Worm (Caenorhabditis elegans) whole organism, L1 larva: ENCODE results near the gene Y82E9BL.12.

Experiments
- aly-2 ChIP-seq: fragments of 150-350 bp; optimal IDR thresholded peaks from 2 replicates; lab custom pipeline; 2014; ENCODE audit warnings: missing biosample characterization, missing genetic modification characterization
- ceh-63 ChIP-seq: fragments of 200-800 bp; sonication (Bioruptor generic); optimal IDR thresholded peaks from 2 replicates; lab custom pipeline; 2018; ENCODE audit warnings: mild to moderate bottlenecking, missing genetic modification characterization, missing compliant biosample characterization
- ceh-88 ChIP-seq: fragments of 200-800 bp; sonication (Bioruptor generic); IDR thresholded peaks from 2 replicates; pipeline ENCODE4 v1.3.6; 2022; ENCODE audit warnings: missing genetic modification characterization, missing compliant biosample characterization
- efl-1 ChIP-seq, 4 experiments: fragments of 150-350 bp; optimal IDR thresholded peaks in 3 of 4; peaks in 1 of 4; 1 replicate in 1 of 4; 2 replicates in 3 of 4; lab custom pipeline; 2014; ENCODE audit warnings: missing biosample characterization in 2 of 4, missing genetic modification characterization in 2 of 4, missing genetic modification reagents in 2 of 4
- efl-3 ChIP-seq: fragments of 200-800 bp; sonication (Bioruptor generic); optimal IDR thresholded peaks from 2 replicates; lab custom pipeline; 2018; ENCODE audit warnings: mild to moderate bottlenecking, missing genetic modification characterization, missing compliant biosample characterization
- elt-2 ChIP-seq: sonication (generic microtip); optimal IDR thresholded peaks from 2 replicates; lab custom pipeline; 2016; ENCODE audit warnings: missing genetic modification characterization, mild to moderate bottlenecking, inconsistent platforms, missing compliant biosample characterization, missing genetic modification reagents
- elt-3 ChIP-seq, 6 experiments: fragments of 150-350 bp in 1 of 6; sonication (generic microtip); optimal IDR thresholded peaks; 2 replicates each; lab custom pipeline; 2017 to 2018; ENCODE audit warnings: missing biosample characterization in 6 of 6, missing genetic modification characterization in 6 of 6, inconsistent platforms in 1 of 6
- fkh-10 ChIP-seq: sonication (generic microtip); optimal IDR thresholded peaks from 2 replicates; lab custom pipeline; 2017; ENCODE audit warnings: missing biosample characterization, missing genetic modification reagents, missing genetic modification characterization
- fkh-4 ChIP-seq: sonication (generic microtip); optimal IDR thresholded peaks from 2 replicates; lab custom pipeline; 2016; ENCODE audit warnings: missing compliant biosample characterization, missing genetic modification characterization, borderline replicate concordance
- fkh-8 ChIP-seq: sonication (generic microtip); optimal IDR thresholded peaks from 2 replicates; lab custom pipeline; 2016; ENCODE audit warnings: mild to moderate bottlenecking, missing genetic modification characterization, missing compliant biosample characterization
- jun-1 ChIP-seq: fragments of 150-350 bp; optimal IDR thresholded peaks from 2 replicates; lab custom pipeline; 2014; ENCODE audit warnings: missing biosample characterization, missing genetic modification reagents, missing genetic modification characterization
- lin-39 ChIP-seq: fragments of 150-350 bp; optimal IDR thresholded peaks from 2 replicates; lab custom pipeline; 2014; ENCODE audit warnings: missing biosample characterization, missing genetic modification reagents, missing genetic modification characterization
- lsy-2 ChIP-seq, 2 experiments: fragments of 150-350 bp; optimal IDR thresholded peaks; 2 replicates each; lab custom pipeline; 2014; ENCODE audit warnings: missing biosample characterization in 2 of 2, missing genetic modification characterization in 2 of 2
- mef-2 ChIP-seq: fragments of 150-350 bp; optimal IDR thresholded peaks from 2 replicates; lab custom pipeline; 2014; ENCODE audit warnings: missing biosample characterization, missing genetic modification characterization
- nhr-19 ChIP-seq: fragments of 200-800 bp; sonication (Bioruptor generic); conservative IDR thresholded peaks from 2 replicates; pipeline ENCODE4 v1.3.6; 2022; ENCODE audit warnings: missing genetic modification characterization, missing compliant biosample characterization
- nhr-20 ChIP-seq: sonication (generic microtip); optimal IDR thresholded peaks from 2 replicates; lab custom pipeline; 2016; ENCODE audit warnings: mild to moderate bottlenecking, missing genetic modification characterization, missing compliant biosample characterization
- nhr-237 ChIP-seq: fragments of 150-350 bp; optimal IDR thresholded peaks from 2 replicates; lab custom pipeline; 2014; ENCODE audit warnings: missing biosample characterization, missing genetic modification characterization
- nhr-28 ChIP-seq: fragments of 150-350 bp; optimal IDR thresholded peaks from 2 replicates; lab custom pipeline; 2014; ENCODE audit warnings: missing biosample characterization, missing genetic modification characterization
- nhr-47 ChIP-seq: sonication (generic microtip); optimal IDR thresholded peaks from 2 replicates; lab custom pipeline; 2016; ENCODE audit warnings: mild to moderate bottlenecking, missing genetic modification characterization, moderate library complexity, missing compliant biosample characterization
- nhr-71 ChIP-seq: sonication (generic microtip); optimal IDR thresholded peaks from 2 replicates; lab custom pipeline; 2016; ENCODE audit warnings: mild to moderate bottlenecking, missing genetic modification characterization, moderate library complexity, missing compliant biosample characterization
- nhr-84 ChIP-seq: sonication (generic microtip); optimal IDR thresholded peaks from 2 replicates; lab custom pipeline; 2017; ENCODE audit warnings: missing biosample characterization, missing genetic modification characterization
- pax-3 ChIP-seq: fragments of 200-800 bp; sonication (Bioruptor generic); optimal IDR thresholded peaks from 2 replicates; lab custom pipeline; 2018; ENCODE audit warnings: mild to moderate bottlenecking, missing genetic modification characterization, moderate library complexity, missing compliant biosample characterization
- pqm-1 ChIP-seq: sonication (generic microtip); optimal IDR thresholded peaks from 3 replicates; lab custom pipeline; 2017; ENCODE audit warnings: missing biosample characterization, missing genetic modification characterization
- skn-1 ChIP-seq: fragments of 150-350 bp; optimal IDR thresholded peaks from 2 replicates; lab custom pipeline; 2014; ENCODE audit warnings: missing biosample characterization, missing genetic modification characterization
- snu-23 ChIP-seq: sonication (generic microtip); optimal IDR thresholded peaks from 2 replicates; lab custom pipeline; 2016; ENCODE audit warnings: missing genetic modification characterization, missing compliant biosample characterization
- sox-4 ChIP-seq: sonication (generic microtip); optimal IDR thresholded peaks from 2 replicates; lab custom pipeline; 2016; ENCODE audit warnings: missing genetic modification characterization, missing compliant biosample characterization
- sptf-1 ChIP-seq: fragments of 150-350 bp; optimal IDR thresholded peaks from 2 replicates; lab custom pipeline; 2014; ENCODE audit warnings: missing biosample characterization, missing genetic modification characterization
- tbx-2 ChIP-seq: sonication (generic microtip); optimal IDR thresholded peaks from 2 replicates; lab custom pipeline; 2016; ENCODE audit warnings: missing genetic modification characterization, missing compliant biosample characterization
- tlp-1 ChIP-seq: fragments of 150-350 bp; optimal IDR thresholded peaks from 2 replicates; lab custom pipeline; 2014; ENCODE audit warnings: missing biosample characterization, missing genetic modification characterization
- unc-86 ChIP-seq: sonication (generic microtip); optimal IDR thresholded peaks from 2 replicates; lab custom pipeline; 2016; ENCODE audit warnings: missing genetic modification characterization, missing compliant biosample characterization
- unc-98 ChIP-seq: fragments of 200-800 bp; sonication (Bioruptor generic); IDR thresholded peaks from 2 replicates; pipeline ENCODE4 v1.3.6; 2022; ENCODE audit warnings: missing genetic modification characterization, missing compliant biosample characterization
- xbp-1 ChIP-seq: sonication (generic microtip); optimal IDR thresholded peaks from 2 replicates; lab custom pipeline; 2016; ENCODE audit warnings: missing genetic modification characterization, missing compliant biosample characterization
- ztf-11 ChIP-seq, 2 experiments: sonication (generic microtip); optimal IDR thresholded peaks; 2 replicates each; lab custom pipeline; 2016 to 2017; ENCODE audit warnings: missing genetic modification characterization in 2 of 2, missing biosample characterization in 1 of 2, missing compliant biosample characterization in 1 of 2

Gene Y82E9BL.12

DNA sequence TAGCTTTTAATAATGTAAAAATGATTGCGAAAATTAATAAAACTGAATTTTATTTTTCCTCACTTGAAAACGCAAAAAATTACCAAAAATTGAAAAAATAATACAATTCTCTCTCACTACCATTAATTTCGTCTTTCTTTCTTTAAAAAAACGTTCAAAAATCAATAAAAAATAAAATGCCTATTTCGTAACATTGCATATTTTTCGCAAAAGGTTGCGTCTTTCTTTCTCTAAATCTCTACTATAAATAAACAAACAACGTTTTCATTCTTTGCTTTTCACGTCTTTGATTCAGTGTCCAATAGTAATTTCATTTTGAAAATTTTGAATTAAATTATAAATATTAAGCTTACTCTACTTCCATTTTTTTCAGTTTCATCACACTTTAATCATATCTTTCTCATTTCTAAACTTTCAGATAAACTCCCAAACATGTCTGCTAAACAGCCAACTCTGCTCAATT is 24.4 kb upstream of the Y82E9BL.12 start, which contains the start of gene fbxa-37 (continued):
- peak; percentile 42 for TF ChIP-seq nhr-71 (tag; lab: Kevin White, UChicago)
- peak; percentile 18 for TF ChIP-seq nhr-47 (tag; lab: Kevin White, UChicago)
- no peak for TF ChIP-seq snu-23 (GFP tag; lab: Kevin White, UChicago)
- TF ChIP-seq tlp-1 (tag; lab: Kevin White, UChicago) = no peak
- peak; percentile 37 to 59 for TF ChIP-seq lsy-2 (tag; optimal IDR thresholded peaks at IDR 0.05; lab: Kevin White, UChicago)

- TF ChIP-seq fkh-8 (tag; lab: Kevin White, UChicago) (no peak), skn-1 (peak; percentile 21)
Measured at ce11 chrIII:1288473-1289056, 20.4 kb upstream of the Y82E9BL.12 start, which contains the start of gene fbxa-50. fbxa-50 (minus strand) TSS chrIII:1288523.

- TF ChIP-seq elt-3 (tag; optimal IDR thresholded peaks at IDR 0.05; lab: Kevin White, UChicago) (no peak), snu-23 (GFP tag; lab: Kevin White, UChicago) (no peak), sptf-1 (tag; lab: Kevin White, UChicago) (no peak), fkh-10 (GFP tag; lab: Kevin White, UChicago) (no peak), elt-2 (peak; percentile 87), ztf-11 (tag; optimal IDR thresholded peaks at IDR 0.05; lab: Kevin White, UChicago) (no peak), unc-86 (tag; lab: Kevin White, UChicago) (no peak), nhr-28 (tag; lab: Kevin White, UChicago) (no peak), pqm-1 (tag; lab: Kevin White, UChicago) (peak; percentile 35), jun-1 (tag; lab: Kevin White, UChicago) (peak; percentile 75), mef-2 (tag; lab: Kevin White, UChicago) (no peak), pax-3 (no peak), nhr-84 (tag; lab: Kevin White, UChicago) (no peak)
Measured at ce11 chrIII:1289139-1289538, 19.8 kb upstream of the Y82E9BL.12 start.

DNA sequence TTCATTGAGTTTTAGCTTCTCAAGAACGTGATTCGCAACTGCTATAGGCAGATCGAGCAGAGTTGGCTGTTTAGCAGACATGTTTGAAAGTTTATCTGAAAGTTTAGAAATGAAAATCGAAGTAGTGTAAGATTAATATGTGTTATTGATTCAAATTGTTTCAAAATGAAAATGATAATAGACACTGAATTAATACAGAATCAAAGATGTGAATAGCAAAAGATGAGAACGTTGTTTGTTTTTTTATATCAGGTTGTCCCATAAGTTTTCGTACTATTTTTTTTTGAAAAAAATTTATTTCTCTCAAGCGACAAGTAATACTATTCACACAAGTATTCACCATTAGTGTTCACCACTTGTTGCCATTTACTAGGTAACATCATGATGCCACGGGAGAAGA is 15.9 kb upstream of the Y82E9BL.12 start, which contains the start of gene fbxa-36:
TSS of gene fbxa-36 (minus strand) at position 101 of the 400 bp plus-strand sequence.
- no peak for TF ChIP-seq unc-98
- no peak for TF ChIP-seq lin-39 (tag; lab: Kevin White, UChicago)
- TF ChIP-seq ceh-63 (GFP tag; lab: Kevin White, UChicago) = no peak
- TF ChIP-seq pax-3 = no peak
- no peak for TF ChIP-seq nhr-20 (tag; lab: Kevin White, UChicago)
- TF ChIP-seq ceh-88 (GFP tag; lab: Robert Waterston, UW) = no peak
- TF ChIP-seq efl-3 (GFP tag; lab: Kevin White, UChicago) = no peak
- TF ChIP-seq nhr-237 (tag; lab: Kevin White, UChicago) = no peak
- TF ChIP-seq nhr-19 (GFP tag; lab: Robert Waterston, UW) = no peak
- TF ChIP-seq xbp-1 (tag; lab: Kevin White, UChicago) = no peak
- no peak for TF ChIP-seq sox-4 (tag; lab: Kevin White, UChicago)

- TF ChIP-seq nhr-84 (tag; lab: Kevin White, UChicago) (no peak), ztf-11 (tag; optimal IDR thresholded peaks at IDR 0.05; lab: Kevin White, UChicago) (no peak), tbx-2 (tag; lab: Kevin White, UChicago) (no peak), fkh-4 (tag; lab: Kevin White, UChicago) (no peak), elt-3 (tag; optimal IDR thresholded peaks at IDR 0.05; lab: Kevin White, UChicago) (peak in 2 of 6 experiments; percentile 13), elt-2 (peak; percentile 82), aly-2 (tag; lab: Kevin White, UChicago) (no peak), efl-1 (optimal IDR thresholded peaks at IDR 0.05; lab: Kevin White, UChicago) (no peak), efl-1 (GFP tag; optimal IDR thresholded peaks at IDR 0.05 in 1 of 2; lab: Kevin White, UChicago) (peak in 1 of 2 experiments; percentile 19)
Measured at ce11 chrIII:1295149-1295716, 13.8 kb upstream of the Y82E9BL.12 start, which contains the start of gene fbxa-35. fbxa-35 (plus strand) TSS chrIII:1295666.
